Worm (Caenorhabditis elegans) whole organism, young adult: Measurements from ENCODE around the gene T03G6.3.

ENCODE experiments used
- B0035.1 ChIP-seq: sonication (generic microtip); optimal IDR thresholded peaks from 2 replicates; lab custom pipeline; 2016; ENCODE audit warnings: missing genetic modification characterization, mild to moderate bottlenecking, missing compliant biosample characterization, missing genotype, missing genetic modification reagents
- F39B2.1 ChIP-seq: fragments of 200-800 bp; sonication (Bioruptor generic); IDR thresholded peaks from 2 replicates; pipeline ENCODE4 v1.3.6; 2022; ENCODE audit warnings: missing genetic modification reagents, missing genetic modification characterization, missing compliant biosample characterization
- F49E8.2 ChIP-seq: sonication (generic microtip); optimal IDR thresholded peaks from 3 replicates; lab custom pipeline; 2017; ENCODE audit warnings: missing genetic modification characterization, mild to moderate bottlenecking, missing compliant biosample characterization, antibody characterized with exemption, moderate library complexity; ENCODE audit not compliant: insufficient read depth
- F52B5.7 ChIP-seq: sonication (generic microtip); optimal IDR thresholded peaks from 2 replicates; lab custom pipeline; 2016; ENCODE audit warnings: mild to moderate bottlenecking, missing genetic modification characterization, missing compliant biosample characterization
- K11D2.4 ChIP-seq: fragments of 200-800 bp; sonication (Bioruptor generic); IDR thresholded peaks from 2 replicates; pipeline ENCODE4 v1.3.6; 2022; ENCODE audit warnings: missing genetic modification reagents, missing genetic modification characterization, missing compliant biosample characterization
- T07F8.4 ChIP-seq: sonication (generic microtip); optimal IDR thresholded peaks from 2 replicates; lab custom pipeline; 2016; ENCODE audit warnings: mild to moderate bottlenecking, missing genetic modification characterization, moderate library complexity, missing compliant biosample characterization
- Y53G8AR.9 ChIP-seq: fragments of 200-800 bp; sonication (Bioruptor generic); conservative IDR thresholded peaks from 2 replicates; pipeline ENCODE4 v1.3.6; 2022; ENCODE audit warnings: missing genetic modification reagents, missing genetic modification characterization, missing compliant biosample characterization
- Y67H2A.10 ChIP-seq: fragments of 200-800 bp; sonication (Bioruptor generic); conservative IDR thresholded peaks from 2 replicates; pipeline ENCODE4 v1.3.6; 2022; ENCODE audit warnings: missing genetic modification reagents, missing genetic modification characterization, missing compliant biosample characterization
- Y95B8A.8 ChIP-seq: fragments of 200-800 bp; sonication (Bioruptor generic); IDR thresholded peaks from 2 replicates; pipeline ENCODE4 v1.3.6; 2022; ENCODE audit warnings: missing genetic modification reagents, missing genetic modification characterization, missing compliant biosample characterization
- aptf-2 ChIP-seq: fragments of 200-800 bp; sonication (Bioruptor generic); conservative IDR thresholded peaks from 2 replicates; pipeline ENCODE4 v1.3.6; 2022; ENCODE audit warnings: missing genetic modification reagents, missing genetic modification characterization, missing compliant biosample characterization
- athp-1 ChIP-seq: sonication (generic microtip); optimal IDR thresholded peaks from 2 replicates; lab custom pipeline; 2017; ENCODE audit warnings: mild to moderate bottlenecking, missing genetic modification characterization, missing compliant biosample characterization
- attf-3 ChIP-seq: fragments of 200-800 bp; sonication (Bioruptor generic); conservative IDR thresholded peaks from 2 replicates; pipeline ENCODE4 v1.3.6; 2022; ENCODE audit warnings: missing genetic modification reagents, missing genetic modification characterization, missing compliant biosample characterization
- attf-5 ChIP-seq: fragments of 200-800 bp; sonication (Bioruptor generic); optimal IDR thresholded peaks from 2 replicates; lab custom pipeline; 2018; ENCODE audit warnings: mild to moderate bottlenecking, missing genetic modification characterization, missing compliant biosample characterization
- bed-1 ChIP-seq: fragments of 200-800 bp; sonication (Bioruptor generic); IDR thresholded peaks from 2 replicates; pipeline ENCODE4 v1.3.6; 2022; ENCODE audit warnings: missing genetic modification reagents, missing genetic modification characterization, missing compliant biosample characterization
- ceh-27 ChIP-seq: fragments of 200-800 bp; sonication (Bioruptor generic); optimal IDR thresholded peaks from 2 replicates; lab custom pipeline; 2018; ENCODE audit warnings: mild to moderate bottlenecking, missing genetic modification characterization, moderate library complexity, missing compliant biosample characterization
- ceh-58 ChIP-seq: fragments of 200-800 bp; sonication (Bioruptor generic); IDR thresholded peaks from 2 replicates; pipeline ENCODE4 v1.3.6; 2022; ENCODE audit warnings: missing genetic modification characterization, missing compliant biosample characterization
- ceh-79 ChIP-seq: sonication (generic microtip); optimal IDR thresholded peaks from 2 replicates; lab custom pipeline; 2017; ENCODE audit warnings: mild to moderate bottlenecking, missing genetic modification characterization, missing compliant biosample characterization
- ceh-91 ChIP-seq: fragments of 200-800 bp; sonication (Bioruptor generic); IDR thresholded peaks from 2 replicates; pipeline ENCODE4 v1.3.6; 2022; ENCODE audit warnings: missing genetic modification reagents, missing genetic modification characterization, missing compliant biosample characterization
- dpff-1 ChIP-seq: sonication (generic microtip); optimal IDR thresholded peaks from 2 replicates; lab custom pipeline; 2017; ENCODE audit warnings: mild to moderate bottlenecking, missing genetic modification characterization, missing compliant biosample characterization
- efl-1 ChIP-seq: fragments of 150-350 bp; optimal IDR thresholded peaks from 2 replicates; lab custom pipeline; 2014; ENCODE audit warnings: missing biosample characterization, missing genetic modification reagents, missing genetic modification characterization
- egl-18 ChIP-seq: fragments of 200-800 bp; sonication (Bioruptor generic); IDR thresholded peaks from 2 replicates; pipeline ENCODE4 v1.3.6; 2022; ENCODE audit warnings: missing genetic modification reagents, missing genetic modification characterization, missing compliant biosample characterization
- hlh-26 ChIP-seq: fragments of 200-800 bp; sonication (Bioruptor generic); conservative IDR thresholded peaks from 2 replicates; pipeline ENCODE4 v1.3.6; 2022; ENCODE audit warnings: missing genetic modification reagents, missing genetic modification characterization, missing compliant biosample characterization
- hrde-1 ChIP-seq: sonication (generic microtip); optimal IDR thresholded peaks from 2 replicates; lab custom pipeline; 2016; ENCODE audit warnings: missing genetic modification characterization, mild to moderate bottlenecking, missing compliant biosample characterization, moderate library complexity, missing genotype, missing genetic modification reagents, borderline replicate concordance
- let-526 ChIP-seq: fragments of 200-800 bp; sonication (Bioruptor generic); IDR thresholded peaks from 2 replicates; pipeline ENCODE4 v1.3.6; 2022; ENCODE audit warnings: missing genetic modification reagents, missing genetic modification characterization, missing compliant biosample characterization
- lin-26 ChIP-seq: fragments of 200-800 bp; sonication (Bioruptor generic); IDR thresholded peaks from 2 replicates; pipeline ENCODE4 v1.3.6; 2022; ENCODE audit warnings: missing genetic modification reagents, missing genetic modification characterization, missing compliant biosample characterization
- lin-35 ChIP-seq, 3 experiments: fragments of 150-350 bp in 2 of 3; sonication (generic microtip) in 1 of 3; optimal IDR thresholded peaks; 2 replicates each; lab custom pipeline; 2014 to 2018; ENCODE audit warnings: missing biosample characterization in 3 of 3, missing genetic modification characterization in 3 of 3, missing genetic modification reagents in 3 of 3
- lin-40 ChIP-seq: sonication (generic microtip); optimal IDR thresholded peaks from 2 replicates; lab custom pipeline; 2016; ENCODE audit warnings: missing genetic modification characterization, mild to moderate bottlenecking, missing compliant biosample characterization, missing genotype, missing genetic modification reagents
- madf-6 ChIP-seq: fragments of 200-800 bp; sonication (Bioruptor generic); IDR thresholded peaks from 2 replicates; pipeline ENCODE4 v1.3.6; 2022; ENCODE audit warnings: missing genetic modification reagents, missing genetic modification characterization, missing compliant biosample characterization
- mel-28 ChIP-seq: sonication (generic microtip); optimal IDR thresholded peaks from 2 replicates; lab custom pipeline; 2016; ENCODE audit warnings: borderline replicate concordance, mild to moderate bottlenecking, missing genetic modification characterization, missing compliant biosample characterization
- nfya-2 ChIP-seq: fragments of 200-800 bp; sonication (Bioruptor generic); IDR thresholded peaks from 2 replicates; pipeline ENCODE4 v1.3.6; 2022; ENCODE audit warnings: missing genetic modification reagents, missing genetic modification characterization, missing compliant biosample characterization
- nhr-120 ChIP-seq: fragments of 200-800 bp; sonication (Bioruptor generic); IDR thresholded peaks from 2 replicates; pipeline ENCODE4 v1.3.6; 2022; ENCODE audit warnings: missing genetic modification characterization, missing compliant biosample characterization
- nhr-80 ChIP-seq: sonication (generic microtip); optimal IDR thresholded peaks from 2 replicates; lab custom pipeline; 2016; ENCODE audit warnings: missing genetic modification characterization, missing compliant biosample characterization
- rpc-1 ChIP-seq, 2 experiments: fragments of 150-350 bp in 1 of 2; sonication (generic microtip) in 1 of 2; optimal IDR thresholded peaks; 2 replicates each; lab custom pipeline; 2014 to 2018; ENCODE audit warnings: missing biosample characterization in 1 of 2, missing genetic modification characterization in 1 of 2, missing genetic modification reagents in 1 of 2, missing genotype in 1 of 2
- sptf-2 ChIP-seq: fragments of 200-800 bp; sonication (Bioruptor generic); optimal IDR thresholded peaks from 2 replicates; lab custom pipeline; 2018; ENCODE audit warnings: mild to moderate bottlenecking, missing genetic modification characterization, missing compliant biosample characterization
- zim-3 ChIP-seq: sonication (generic microtip); optimal IDR thresholded peaks from 2 replicates; lab custom pipeline; 2017; ENCODE audit warnings: mild to moderate bottlenecking, missing genetic modification characterization, moderate library complexity, missing compliant biosample characterization
- ztf-22 ChIP-seq: fragments of 200-800 bp; sonication (Bioruptor generic); optimal IDR thresholded peaks from 2 replicates; lab custom pipeline; 2018; ENCODE audit warnings: mild to moderate bottlenecking, missing genetic modification characterization, moderate library complexity, missing compliant biosample characterization
- ztf-26 ChIP-seq: sonication (generic microtip); optimal IDR thresholded peaks from 2 replicates; lab custom pipeline; 2017; ENCODE audit warnings: missing genetic modification characterization, missing compliant biosample characterization
- ztf-3 ChIP-seq: fragments of 200-800 bp; sonication (Bioruptor generic); optimal IDR thresholded peaks from 2 replicates; lab custom pipeline; 2018; ENCODE audit warnings: mild to moderate bottlenecking, missing genetic modification characterization, missing compliant biosample characterization
- ztf-6 ChIP-seq: fragments of 200-800 bp; sonication (Bioruptor generic); IDR thresholded peaks from 2 replicates; pipeline ENCODE4 v1.3.6; 2022; ENCODE audit warnings: missing genetic modification reagents, missing genetic modification characterization, missing compliant biosample characterization

T03G6.3 gene

ce11 chrX:2596605-2597004 is 18.9 kb downstream of the T03G6.3 start:
- TF ChIP-seq ceh-27 (GFP tag; lab: Kevin White, UChicago): no peak
- TF ChIP-seq T07F8.4 (tag; lab: Kevin White, UChicago): no peak
- no peak for TF ChIP-seq mel-28

DNA sequence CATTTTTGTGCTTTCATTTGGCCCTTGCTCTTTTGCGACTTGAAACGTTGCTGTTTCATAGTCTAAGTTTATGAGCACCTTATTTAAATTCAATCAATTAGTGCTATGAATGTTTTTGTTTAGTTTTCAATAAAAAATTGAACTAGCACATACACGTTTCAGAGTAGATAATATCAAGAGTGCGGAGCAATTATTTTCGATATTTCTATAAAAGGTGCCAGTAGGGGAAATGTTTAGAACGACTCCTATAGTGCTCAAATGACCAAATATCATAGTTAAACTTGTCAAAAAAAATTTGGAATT is 19.8 kb downstream of the T03G6.3 start:
- TF ChIP-seq Y95B8A.8 (GFP tag; lab: Robert Waterston, UW): no peak
- TF ChIP-seq nhr-120 (GFP tag; lab: Robert Waterston, UW): no peak
- no peak for TF ChIP-seq nfya-2 (GFP tag; lab: Robert Waterston, UW)
- TF ChIP-seq ceh-58 (GFP tag; lab: Robert Waterston, UW): no peak
- TF ChIP-seq nhr-80 (tag; lab: Kevin White, UChicago): no peak
- no peak for TF ChIP-seq let-526 (GFP tag; lab: Robert Waterston, UW)
- no peak for TF ChIP-seq F39B2.1
- no peak for TF ChIP-seq attf-3 (GFP tag; lab: Robert Waterston, UW)
- TF ChIP-seq ztf-26 (tag; lab: Kevin White, UChicago): no peak
- no peak for TF ChIP-seq egl-18
- TF ChIP-seq ceh-79 (tag; lab: Kevin White, UChicago): no peak

- TF ChIP-seq Y67H2A.10 (GFP tag; lab: Robert Waterston, UW) (no peak), lin-40 (peak; percentile 4), attf-5 (GFP tag; lab: Kevin White, UChicago) (no peak), efl-1 (GFP tag; lab: Kevin White, UChicago) (no peak), hrde-1 (tag; lab: Kevin White, UChicago) (no peak), sptf-2 (GFP tag; lab: Kevin White, UChicago) (no peak), zim-3 (no peak)
These were observed 20.3 kb downstream of the T03G6.3 start for ce11 chrX:2595027-2595756.

DNA sequence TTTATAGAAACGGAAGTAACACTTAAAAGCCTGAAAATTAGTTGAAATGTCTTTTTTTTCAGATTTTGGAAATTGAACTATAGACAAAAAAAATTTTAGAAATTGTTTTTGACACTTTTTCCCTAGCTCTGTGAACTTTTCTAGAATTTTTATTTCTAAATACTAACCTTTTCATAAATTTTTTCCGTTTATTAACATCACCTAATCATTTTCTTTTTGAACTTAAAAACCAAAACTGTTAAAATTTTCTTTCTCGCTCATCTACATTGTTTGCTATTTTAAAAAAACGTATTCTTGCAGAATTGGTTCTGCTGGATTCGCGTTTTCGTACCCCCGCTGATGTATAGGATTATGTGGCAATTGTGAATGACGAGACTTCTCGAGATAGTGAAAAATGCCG is 21.8 kb downstream of the T03G6.3 start, which contains the start of the genes nhr-40 and T03G6.7:
Gene nhr-40 (plus strand): TSS at position 301 of the 400 bp plus-strand sequence.
Gene T03G6.7 (plus strand): TSS at position 337 of the 400 bp plus-strand sequence.
- TF ChIP-seq madf-6 (GFP tag; lab: Robert Waterston, UW) (no peak), let-526 (GFP tag; lab: Robert Waterston, UW) (no peak)
- TF ChIP-seq, all 124 proteins: peak for 0

- TF ChIP-seq lin-40: peak; percentile 63
- TF ChIP-seq K11D2.4 (GFP tag; lab: Robert Waterston, UW): no peak
- no peak for TF ChIP-seq rpc-1 (optimal IDR thresholded peaks at IDR 0.05; lab: Kevin White, UChicago)
- TF ChIP-seq rpc-1 (tag; optimal IDR thresholded peaks at IDR 0.05; lab: Kevin White, UChicago): no peak
- TF ChIP-seq lin-35 (GFP tag; optimal IDR thresholded peaks at IDR 0.05; lab: Kevin White, UChicago): no peak
- no peak for TF ChIP-seq ceh-27 (GFP tag; lab: Kevin White, UChicago)
- no peak for TF ChIP-seq lin-26
- TF ChIP-seq F52B5.7: no peak
- TF ChIP-seq nhr-80 (tag; lab: Kevin White, UChicago): peak; percentile 68
- no peak for TF ChIP-seq ztf-22 (GFP tag; lab: Kevin White, UChicago)
These were observed 22.8 kb downstream of the T03G6.3 start for ce11 chrX:2592670-2593280.

DNA sequence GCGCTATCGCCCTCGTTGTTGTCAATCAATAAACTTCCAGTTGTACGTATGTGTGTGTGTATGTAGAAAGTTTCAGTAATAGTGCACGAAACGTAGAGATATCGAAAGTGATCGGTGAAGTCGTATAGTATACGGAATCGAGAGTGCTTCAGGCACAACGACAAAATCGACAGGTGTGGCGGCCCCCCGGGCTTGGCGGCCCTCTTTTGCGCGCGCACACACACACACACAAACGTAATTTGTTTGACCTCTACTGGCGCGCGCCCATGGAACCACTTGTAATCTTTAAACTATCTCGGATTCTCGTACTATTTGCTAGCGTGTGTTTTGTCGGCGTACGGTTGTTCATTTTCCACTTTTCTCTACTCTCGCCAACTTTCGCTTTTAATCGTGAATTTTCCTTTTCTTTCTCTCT is 23.9 kb downstream of the T03G6.3 start:
- TF ChIP-seq aptf-2 (GFP tag; lab: Robert Waterston, UW) (no peak), hlh-26 (GFP tag; lab: Robert Waterston, UW) (no peak), zim-3 (no peak), F49E8.2 (no peak), dpff-1 (no peak), ceh-91 (GFP tag; lab: Robert Waterston, UW) (no peak), B0035.1 (tag; lab: Kevin White, UChicago) (no peak), ztf-6 (GFP tag; lab: Robert Waterston, UW) (no peak), Y53G8AR.9 (GFP tag; lab: Robert Waterston, UW) (no peak), ztf-3 (GFP tag; lab: Kevin White, UChicago) (no peak), bed-1 (GFP tag; lab: Robert Waterston, UW) (no peak), athp-1 (no peak)
